Worm (Caenorhabditis elegans) whole organism, L3 larva: Measurements from ENCODE around the gene D2096.11.

Experiments used
- ZK546.5 ChIP-seq: sonication (generic microtip); optimal IDR thresholded peaks from 2 replicates; lab custom pipeline; 2017; ENCODE audit warnings: missing biosample characterization, missing genetic modification characterization
- eor-1 ChIP-seq, 2 experiments: fragments of 150-350 bp; optimal IDR thresholded peaks; 2 replicates each; lab custom pipeline; 2014 to 2018; ENCODE audit warnings: missing biosample characterization in 2 of 2, missing genetic modification characterization in 2 of 2
- nhr-76 ChIP-seq: fragments of 150-350 bp; sonication (generic microtip); optimal IDR thresholded peaks from 5 replicates; lab custom pipeline; 2014; ENCODE audit warnings: missing biosample characterization, missing genetic modification characterization
- zag-1 ChIP-seq: fragments of 150-350 bp; optimal IDR thresholded peaks from 2 replicates; lab custom pipeline; 2014; ENCODE audit warnings: missing biosample characterization, missing genetic modification characterization

- TF ChIP-seq eor-1 (tag; optimal IDR thresholded peaks at IDR 0.05; lab: Kevin White, UChicago) (no peak), zag-1 (no peak), ZK546.5 (tag; lab: Kevin White, UChicago) (no peak), nhr-76 (tag; lab: Kevin White, UChicago) (no peak)
Measured at ce11 chrIV:8428492-8428891, 34.5 kb upstream of the D2096.11 start.
